Worm (Caenorhabditis elegans) whole organism, young adult: ENCODE data around the gene F41E7.2.

ENCODE experiments used
- B0261.1 ChIP-seq: sonication (generic microtip); optimal IDR thresholded peaks from 2 replicates; lab custom pipeline; 2016; ENCODE audit warnings: mild to moderate bottlenecking, missing genetic modification characterization, moderate library complexity, missing compliant biosample characterization
- F23B12.7 ChIP-seq: sonication (generic microtip); optimal IDR thresholded peaks from 2 replicates; lab custom pipeline; 2017; ENCODE audit warnings: missing genetic modification characterization, mild to moderate bottlenecking, missing compliant biosample characterization, antibody characterized with exemption, moderate library complexity; ENCODE audit not compliant: insufficient read depth
- F49E8.2 ChIP-seq: sonication (generic microtip); optimal IDR thresholded peaks from 3 replicates; lab custom pipeline; 2017; ENCODE audit warnings: missing genetic modification characterization, mild to moderate bottlenecking, missing compliant biosample characterization, antibody characterized with exemption, moderate library complexity; ENCODE audit not compliant: insufficient read depth
- F52B5.7 ChIP-seq: sonication (generic microtip); optimal IDR thresholded peaks from 2 replicates; lab custom pipeline; 2016; ENCODE audit warnings: mild to moderate bottlenecking, missing genetic modification characterization, missing compliant biosample characterization
- F55B11.4 ChIP-seq: sonication (generic microtip); optimal IDR thresholded peaks from 2 replicates; lab custom pipeline; 2016; ENCODE audit warnings: missing compliant biosample characterization, missing genetic modification characterization, borderline replicate concordance; ENCODE audit not compliant: insufficient read depth
- F57C9.4 ChIP-seq: sonication (generic microtip); optimal IDR thresholded peaks from 2 replicates; lab custom pipeline; 2017; ENCODE audit warnings: mild to moderate bottlenecking, missing genetic modification characterization, missing compliant biosample characterization
- K11D2.4 ChIP-seq: fragments of 200-800 bp; sonication (Bioruptor generic); IDR thresholded peaks from 2 replicates; pipeline ENCODE4 v1.3.6; 2022; ENCODE audit warnings: missing genetic modification reagents, missing genetic modification characterization, missing compliant biosample characterization
- akir-1 ChIP-seq: fragments of 200-800 bp; sonication (Bioruptor generic); optimal IDR thresholded peaks from 2 replicates; lab custom pipeline; 2018; ENCODE audit warnings: mild to moderate bottlenecking, missing genetic modification characterization, moderate library complexity, missing compliant biosample characterization
- ama-1 ChIP-seq, 3 experiments: fragments of 150-350 bp in 1 of 3; sonication (generic microtip) in 2 of 3; optimal IDR thresholded peaks; 2 replicates each; lab custom pipeline; 2014 to 2018; ENCODE audit warnings: missing biosample characterization in 2 of 3, missing genetic modification characterization in 2 of 3, missing genetic modification reagents in 2 of 3
- atf-7 ChIP-seq: sonication (generic microtip); optimal IDR thresholded peaks from 2 replicates; lab custom pipeline; 2017; ENCODE audit warnings: mild to moderate bottlenecking, missing genetic modification characterization, missing compliant biosample characterization
- attf-5 ChIP-seq: fragments of 200-800 bp; sonication (Bioruptor generic); optimal IDR thresholded peaks from 2 replicates; lab custom pipeline; 2018; ENCODE audit warnings: mild to moderate bottlenecking, missing genetic modification characterization, missing compliant biosample characterization
- bed-2 ChIP-seq: fragments of 200-800 bp; sonication (Bioruptor generic); IDR thresholded peaks from 2 replicates; pipeline ENCODE4 v1.3.6; 2022; ENCODE audit warnings: missing genetic modification reagents, missing genetic modification characterization, missing compliant biosample characterization
- ccch-3 ChIP-seq: fragments of 200-800 bp; sonication (Bioruptor generic); optimal IDR thresholded peaks from 2 replicates; lab custom pipeline; 2018; ENCODE audit warnings: mild to moderate bottlenecking, missing genetic modification characterization, missing compliant biosample characterization
- ceh-100 ChIP-seq: fragments of 200-800 bp; sonication (Bioruptor generic); IDR thresholded peaks from 2 replicates; pipeline ENCODE4 v1.3.6; 2022; ENCODE audit warnings: missing genetic modification reagents, missing genetic modification characterization, missing compliant biosample characterization
- ceh-40 ChIP-seq: fragments of 200-800 bp; sonication (Bioruptor generic); IDR thresholded peaks from 2 replicates; pipeline ENCODE4 v1.3.6; 2022; ENCODE audit warnings: missing genetic modification characterization, missing compliant biosample characterization
- chd-7 ChIP-seq: sonication (generic microtip); optimal IDR thresholded peaks from 2 replicates; lab custom pipeline; 2016; ENCODE audit warnings: mild to moderate bottlenecking, missing genetic modification characterization, moderate library complexity, missing compliant biosample characterization
- dpff-1 ChIP-seq: sonication (generic microtip); optimal IDR thresholded peaks from 2 replicates; lab custom pipeline; 2017; ENCODE audit warnings: mild to moderate bottlenecking, missing genetic modification characterization, missing compliant biosample characterization
- efl-1 ChIP-seq: fragments of 150-350 bp; optimal IDR thresholded peaks from 2 replicates; lab custom pipeline; 2014; ENCODE audit warnings: missing biosample characterization, missing genetic modification reagents, missing genetic modification characterization
- egl-44 ChIP-seq: fragments of 200-800 bp; sonication (Bioruptor generic); IDR thresholded peaks from 2 replicates; pipeline ENCODE4 v1.3.6; 2022; ENCODE audit warnings: missing genetic modification reagents, missing genetic modification characterization, missing compliant biosample characterization
- egrh-3 ChIP-seq: fragments of 200-800 bp; sonication (Bioruptor generic); IDR thresholded peaks from 2 replicates; pipeline ENCODE4 v1.3.6; 2022; ENCODE audit warnings: missing genetic modification reagents, missing genetic modification characterization, missing compliant biosample characterization
- hlh-26 ChIP-seq: fragments of 200-800 bp; sonication (Bioruptor generic); conservative IDR thresholded peaks from 2 replicates; pipeline ENCODE4 v1.3.6; 2022; ENCODE audit warnings: missing genetic modification reagents, missing genetic modification characterization, missing compliant biosample characterization
- hmg-20 ChIP-seq: fragments of 200-800 bp; sonication (Bioruptor generic); IDR thresholded peaks from 2 replicates; pipeline ENCODE4 v1.3.6; 2022; ENCODE audit warnings: missing genetic modification reagents, missing genetic modification characterization, missing compliant biosample characterization
- let-607 ChIP-seq, 2 experiments: fragments of 200-800 bp in 1 of 2; sonication (Bioruptor generic) in 1 of 2; sonication (generic microtip) in 1 of 2; optimal IDR thresholded peaks; 2 replicates each; lab custom pipeline; 2016 to 2018; ENCODE audit warnings: mild to moderate bottlenecking in 2 of 2, missing compliant biosample characterization in 2 of 2, missing genetic modification characterization in 2 of 2, moderate library complexity in 2 of 2, missing genotype in 1 of 2
- lin-26 ChIP-seq: fragments of 200-800 bp; sonication (Bioruptor generic); IDR thresholded peaks from 2 replicates; pipeline ENCODE4 v1.3.6; 2022; ENCODE audit warnings: missing genetic modification reagents, missing genetic modification characterization, missing compliant biosample characterization
- lin-54 ChIP-seq: fragments of 200-800 bp; sonication (Bioruptor generic); optimal IDR thresholded peaks from 2 replicates; lab custom pipeline; 2018; ENCODE audit warnings: mild to moderate bottlenecking, missing genetic modification characterization, missing compliant biosample characterization
- lsy-27 ChIP-seq: sonication (generic microtip); optimal IDR thresholded peaks from 2 replicates; lab custom pipeline; 2017; ENCODE audit warnings: missing genetic modification characterization, mild to moderate bottlenecking, missing compliant biosample characterization, antibody characterized with exemption, missing genotype, borderline replicate concordance; ENCODE audit not compliant: insufficient read depth
- madf-10 ChIP-seq: sonication (generic microtip); optimal IDR thresholded peaks from 2 replicates; lab custom pipeline; 2016; ENCODE audit warnings: mild to moderate bottlenecking, missing genetic modification characterization, missing compliant biosample characterization
- mel-28 ChIP-seq: sonication (generic microtip); optimal IDR thresholded peaks from 2 replicates; lab custom pipeline; 2016; ENCODE audit warnings: borderline replicate concordance, mild to moderate bottlenecking, missing genetic modification characterization, missing compliant biosample characterization
- mes-4 ChIP-seq: sonication (generic microtip); optimal IDR thresholded peaks from 2 replicates; lab custom pipeline; 2016; ENCODE audit warnings: missing genotype, missing genetic modification characterization, missing compliant biosample characterization
- nfya-1 ChIP-seq: sonication (generic microtip); optimal IDR thresholded peaks from 2 replicates; lab custom pipeline; 2017; ENCODE audit warnings: antibody characterized with exemption, missing compliant biosample characterization, missing genetic modification characterization, borderline replicate concordance; ENCODE audit not compliant: insufficient read depth
- nhr-27 ChIP-seq: fragments of 200-800 bp; sonication (Bioruptor generic); optimal IDR thresholded peaks from 2 replicates; lab custom pipeline; 2018; ENCODE audit warnings: mild to moderate bottlenecking, missing genetic modification characterization, moderate library complexity, missing compliant biosample characterization
- pbrm-1 ChIP-seq: fragments of 200-800 bp; sonication (Bioruptor generic); IDR thresholded peaks from 2 replicates; pipeline ENCODE4 v1.3.6; 2022; ENCODE audit warnings: missing genetic modification reagents, missing genetic modification characterization, missing compliant biosample characterization
- pha-4 ChIP-seq: fragments of 150-350 bp; sonication (generic microtip); optimal IDR thresholded peaks from 2 replicates; lab custom pipeline; 2014; ENCODE audit warnings: missing biosample characterization, missing genetic modification reagents, missing genetic modification characterization
- rec-8 ChIP-seq, 2 experiments: sonication (generic microtip); optimal IDR thresholded peaks; 2 replicates each; lab custom pipeline; 2016; ENCODE audit warnings: mild to moderate bottlenecking in 2 of 2, missing genetic modification characterization in 2 of 2, missing genetic modification reagents in 2 of 2, missing genotype in 2 of 2, missing biosample characterization in 1 of 2, missing compliant biosample characterization in 1 of 2, moderate library complexity in 1 of 2
- tbx-9 ChIP-seq: sonication (generic microtip); optimal IDR thresholded peaks from 2 replicates; lab custom pipeline; 2016; ENCODE audit warnings: borderline replicate concordance, missing genetic modification characterization, inconsistent platforms, missing compliant biosample characterization
- ztf-25 ChIP-seq: fragments of 200-800 bp; sonication (Bioruptor generic); IDR thresholded peaks from 2 replicates; pipeline ENCODE4 v1.3.6; 2022; ENCODE audit warnings: missing genetic modification reagents, missing genetic modification characterization, missing compliant biosample characterization
- ztf-3 ChIP-seq: fragments of 200-800 bp; sonication (Bioruptor generic); optimal IDR thresholded peaks from 2 replicates; lab custom pipeline; 2018; ENCODE audit warnings: mild to moderate bottlenecking, missing genetic modification characterization, missing compliant biosample characterization

F41E7.2 gene

ce11 chrX:10302430-10302829, 28.9 kb downstream of the F41E7.2 start, which contains the start of gene fip-5:
Gene fip-5, plus strand, starts transcription at chrX:10302741.
- TF ChIP-seq pbrm-1 (GFP tag; lab: Robert Waterston, UW), result no peak
- TF ChIP-seq tbx-9 (tag; lab: Kevin White, UChicago), result no peak
- no peak for TF ChIP-seq nfya-1
- no peak for TF ChIP-seq ccch-3 (GFP tag; lab: Kevin White, UChicago)
- no peak for TF ChIP-seq K11D2.4 (GFP tag; lab: Robert Waterston, UW)

- TF ChIP-seq ceh-100 (GFP tag; lab: Robert Waterston, UW) (no peak), chd-7 (tag; lab: Kevin White, UChicago) (peak; percentile 22)
Measured at ce11 chrX:10304178-10304577, 30.7 kb downstream of the F41E7.2 start, which contains the start of gene fipr-21. Gene fipr-21, plus strand, starts transcription at chrX:10304529.

- TF ChIP-seq hlh-26 (GFP tag; lab: Robert Waterston, UW), result no peak
- peak; percentile 70 for TF ChIP-seq atf-7 (tag; lab: Kevin White, UChicago)
Measured at ce11 chrX:10306289-10306688, 32.8 kb downstream of the F41E7.2 start, which contains the start of gene cnc-8. Gene cnc-8, plus strand, starts transcription at chrX:10306595.

ce11 chrX:10306923-10307322, 33.4 kb downstream of the F41E7.2 start:
- no peak for TF ChIP-seq nfya-1

ce11 chrX:10307495-10307894, 34.0 kb downstream of the F41E7.2 start, which contains the start of gene F41E7.7:
Gene F41E7.7, plus strand, starts transcription at chrX:10307795.
- TF ChIP-seq mes-4 (tag; lab: Kevin White, UChicago) (no peak), rec-8 (tag; optimal IDR thresholded peaks at IDR 0.05; lab: Kevin White, UChicago) (no peak), ztf-3 (no peak), madf-10 (tag; lab: Kevin White, UChicago) (no peak), ama-1 (optimal IDR thresholded peaks at IDR 0.05; lab: Kevin White, UChicago) (no peak), ama-1 (GFP tag; optimal IDR thresholded peaks at IDR 0.05; lab: Kevin White, UChicago) (no peak), F49E8.2 (tag; lab: Kevin White, UChicago) (no peak), akir-1 (GFP tag; lab: Kevin White, UChicago) (no peak)

ce11 chrX:10310366-10310765, 36.9 kb downstream of the F41E7.2 start, which contains the start of gene F41E7.6:
Gene F41E7.6, minus strand, starts transcription at chrX:10310466.
- TF ChIP-seq B0261.1 (tag; lab: Kevin White, UChicago) (no peak), egl-44 (GFP tag; lab: Robert Waterston, UW) (no peak), ztf-25 (GFP tag; lab: Robert Waterston, UW) (no peak), efl-1 (GFP tag; lab: Kevin White, UChicago) (no peak), dpff-1 (no peak), F57C9.4 (tag; lab: Kevin White, UChicago) (no peak), pbrm-1 (GFP tag; lab: Robert Waterston, UW) (no peak), F52B5.7 (tag; lab: Kevin White, UChicago) (no peak), egrh-3 (GFP tag; lab: Robert Waterston, UW) (no peak)

ce11 chrX:10315905-10316304, 42.4 kb downstream of the F41E7.2 start, which contains the start of gene F41E7.9:
Gene F41E7.9, minus strand, starts transcription at chrX:10316005.
- no peak for TF ChIP-seq nhr-27 (tag; lab: Kevin White, UChicago)
- TF ChIP-seq lin-26 (GFP tag; lab: Robert Waterston, UW), result no peak
- no peak for TF ChIP-seq hmg-20 (GFP tag; lab: Robert Waterston, UW)
- TF ChIP-seq lsy-27 (tag; lab: Kevin White, UChicago), result no peak
- TF ChIP-seq F23B12.7, result no peak
- TF ChIP-seq let-607 (tag; optimal IDR thresholded peaks at IDR 0.05; lab: Kevin White, UChicago), result no peak
- TF ChIP-seq ceh-40 (GFP tag; lab: Robert Waterston, UW), result no peak
- TF ChIP-seq attf-5 (GFP tag; lab: Kevin White, UChicago), result no peak
- no peak for TF ChIP-seq mel-28 (tag; lab: Kevin White, UChicago)
- TF ChIP-seq F55B11.4, result no peak
- no peak for TF ChIP-seq pha-4 (tag; lab: Kevin White, UChicago)
- no peak for TF ChIP-seq lin-54
- TF ChIP-seq bed-2 (GFP tag; lab: Robert Waterston, UW), result no peak
